Fruit fly (Drosophila melanogaster): ENCODE data around the gene mRpL2.

dm6 chr3L:11136349-11136748 lies 15.7 kb downstream of the mRpL2 start:
- TF ChIP-seq Blimp-1 (GFP tag; optimal IDR thresholded peaks at IDR 0.05) (no peak), achi (GFP tag; optimal IDR thresholded peaks at IDR 0.05) (no peak), svp (GFP tag) (no peak), spab (GFP tag; optimal IDR thresholded peaks at IDR 0.05) (no peak), ss (GFP tag; optimal IDR thresholded peaks at IDR 0.05) (peak; percentile 66 to 74), Met (GFP tag; optimal IDR thresholded peaks at IDR 0.05) (no peak), CG11902 (GFP tag; optimal IDR thresholded peaks at IDR 0.05) (no peak), CG31627 (GFP tag; optimal IDR thresholded peaks at IDR 0.05) (no peak), Gug (GFP tag; IDR thresholded peaks at IDR 0.05) (no peak), Hr39 (GFP tag; optimal IDR thresholded peaks at IDR 0.05) (no peak), CG6276 (GFP tag; optimal IDR thresholded peaks at IDR 0.05) (no peak), acj6 (GFP tag; optimal IDR thresholded peaks at IDR 0.05) (no peak), Hr38 (GFP tag; optimal IDR thresholded peaks at IDR 0.05) (no peak)

Measured in whole organism, prepupa.